Worm (Caenorhabditis elegans) whole organism, mixed stage, embryonic: ENCODE results near the gene C54D10.5.

Experiments
- M03D4.4 ChIP-seq: sonication (generic microtip); optimal IDR thresholded peaks from 2 replicates; lab custom pipeline; 2017; ENCODE audit warnings: mild to moderate bottlenecking, missing genetic modification characterization, missing compliant biosample characterization
- bed-3 ChIP-seq: fragments of 200-800 bp; sonication (Bioruptor generic); optimal IDR thresholded peaks from 3 replicates; lab custom pipeline; 2018; ENCODE audit warnings: mild to moderate bottlenecking, missing genetic modification characterization, moderate library complexity, missing compliant biosample characterization
- blmp-1 ChIP-seq: fragments of 150-350 bp; optimal IDR thresholded peaks from 2 replicates; lab custom pipeline; 2014; ENCODE audit warnings: missing biosample characterization, missing genetic modification characterization
- ceh-39 ChIP-seq: fragments of 150-350 bp; optimal IDR thresholded peaks from 2 replicates; lab custom pipeline; 2014; ENCODE audit warnings: missing biosample characterization, missing genetic modification characterization
- ceh-43 ChIP-seq: fragments of 200-800 bp; sonication (Bioruptor generic); optimal IDR thresholded peaks from 2 replicates; lab custom pipeline; 2018; ENCODE audit warnings: mild to moderate bottlenecking, missing genetic modification characterization, moderate library complexity, missing compliant biosample characterization
- ceh-83 ChIP-seq: fragments of 200-800 bp; sonication (Bioruptor generic); optimal IDR thresholded peaks from 2 replicates; lab custom pipeline; 2018; ENCODE audit warnings: mild to moderate bottlenecking, missing genetic modification characterization, missing compliant biosample characterization
- ces-1 ChIP-seq: fragments of 150-350 bp; optimal IDR thresholded peaks from 2 replicates; lab custom pipeline; 2014; ENCODE audit warnings: missing biosample characterization, missing genetic modification reagents, missing genetic modification characterization
- cnd-1 ChIP-seq: fragments of 200-800 bp; sonication (Bioruptor generic); optimal IDR thresholded peaks from 2 replicates; lab custom pipeline; 2018; ENCODE audit warnings: mild to moderate bottlenecking, missing genetic modification characterization, missing compliant biosample characterization
- drap-1 ChIP-seq: fragments of 200-800 bp; sonication (Bioruptor generic); optimal IDR thresholded peaks from 3 replicates; lab custom pipeline; 2018; ENCODE audit warnings: mild to moderate bottlenecking, missing genetic modification characterization, missing compliant biosample characterization
- elt-1 ChIP-seq: sonication (generic microtip); optimal IDR thresholded peaks from 2 replicates; lab custom pipeline; 2017; ENCODE audit warnings: missing genetic modification characterization, mild to moderate bottlenecking, missing compliant biosample characterization, antibody characterized with exemption, moderate library complexity, borderline replicate concordance; ENCODE audit not compliant: insufficient read depth
- elt-3 ChIP-seq: fragments of 150-350 bp; optimal IDR thresholded peaks from 2 replicates; lab custom pipeline; 2014; ENCODE audit warnings: missing biosample characterization, missing genetic modification characterization
- flh-1 ChIP-seq: fragments of 200-800 bp; sonication (Bioruptor generic); optimal IDR thresholded peaks from 2 replicates; lab custom pipeline; 2018; ENCODE audit warnings: mild to moderate bottlenecking, missing genetic modification characterization, moderate library complexity, missing compliant biosample characterization
- ham-2 ChIP-seq: fragments of 200-800 bp; sonication (Bioruptor generic); optimal IDR thresholded peaks from 2 replicates; lab custom pipeline; 2018; ENCODE audit warnings: mild to moderate bottlenecking, missing genetic modification characterization, missing compliant biosample characterization
- hlh-1 ChIP-seq: fragments of 150-350 bp; optimal IDR thresholded peaks from 2 replicates; lab custom pipeline; 2014; ENCODE audit warnings: missing biosample characterization, missing genetic modification reagents, missing genetic modification characterization
- lin-13 ChIP-seq: fragments of 150-350 bp; optimal IDR thresholded peaks from 2 replicates; lab custom pipeline; 2014; ENCODE audit warnings: missing biosample characterization, missing genetic modification characterization
- lin-32 ChIP-seq: fragments of 200-800 bp; sonication (Bioruptor generic); optimal IDR thresholded peaks from 2 replicates; lab custom pipeline; 2018; ENCODE audit warnings: mild to moderate bottlenecking, missing genetic modification characterization, missing compliant biosample characterization
- lsy-2 ChIP-seq: fragments of 150-350 bp; optimal IDR thresholded peaks from 2 replicates; lab custom pipeline; 2014; ENCODE audit warnings: missing biosample characterization, missing genetic modification characterization
- mab-5 ChIP-seq: fragments of 150-350 bp; optimal IDR thresholded peaks from 2 replicates; lab custom pipeline; 2014; ENCODE audit warnings: missing biosample characterization, missing genetic modification characterization
- mep-1 ChIP-seq: fragments of 150-350 bp; optimal IDR thresholded peaks from 2 replicates; lab custom pipeline; 2017; ENCODE audit warnings: missing biosample characterization, missing genetic modification reagents, missing genetic modification characterization, inconsistent platforms
- mls-2 ChIP-seq: sonication (generic microtip); optimal IDR thresholded peaks from 2 replicates; lab custom pipeline; 2016; ENCODE audit warnings: mild to moderate bottlenecking, missing genetic modification characterization, moderate library complexity, missing compliant biosample characterization
- nhr-12 ChIP-seq: fragments of 150-350 bp; optimal IDR thresholded peaks from 2 replicates; lab custom pipeline; 2014; ENCODE audit warnings: missing biosample characterization, missing genetic modification characterization
- nhr-2 ChIP-seq: fragments of 150-350 bp; optimal IDR thresholded peaks from 2 replicates; lab custom pipeline; 2014; ENCODE audit warnings: missing biosample characterization, missing genetic modification characterization
- nhr-237 ChIP-seq: fragments of 150-350 bp; optimal IDR thresholded peaks from 2 replicates; lab custom pipeline; 2014; ENCODE audit warnings: missing biosample characterization, missing genetic modification characterization
- nhr-28 ChIP-seq: fragments of 150-350 bp; optimal IDR thresholded peaks from 2 replicates; lab custom pipeline; 2014; ENCODE audit warnings: missing biosample characterization, missing genetic modification characterization
- nhr-76 ChIP-seq: sonication (generic microtip); optimal IDR thresholded peaks from 2 replicates; lab custom pipeline; 2017; ENCODE audit warnings: missing biosample characterization, missing genetic modification characterization
- pha-4 ChIP-seq: fragments of 150-350 bp; optimal IDR thresholded peaks from 2 replicates; lab custom pipeline; 2018; ENCODE audit warnings: missing biosample characterization, missing genetic modification reagents, missing genetic modification characterization
- sem-2 ChIP-seq: fragments of 200-800 bp; sonication (Bioruptor generic); optimal IDR thresholded peaks from 2 replicates; lab custom pipeline; 2018; ENCODE audit warnings: mild to moderate bottlenecking, missing genetic modification characterization, missing compliant biosample characterization
- snpc-4 ChIP-seq: fragments of 150-350 bp; optimal IDR thresholded peaks from 2 replicates; lab custom pipeline; 2014; ENCODE audit warnings: missing biosample characterization, missing genetic modification characterization
- sptf-1 ChIP-seq: sonication (generic microtip); optimal IDR thresholded peaks from 2 replicates; lab custom pipeline; 2017; ENCODE audit warnings: mild to moderate bottlenecking, missing genetic modification characterization, moderate library complexity, missing compliant biosample characterization
- tbx-8 ChIP-seq: fragments of 200-800 bp; sonication (Bioruptor generic); optimal IDR thresholded peaks from 2 replicates; lab custom pipeline; 2018; ENCODE audit warnings: mild to moderate bottlenecking, missing genetic modification characterization, moderate library complexity, missing compliant biosample characterization
- unc-120 ChIP-seq: sonication (generic microtip); optimal IDR thresholded peaks from 2 replicates; lab custom pipeline; 2017; ENCODE audit warnings: missing genetic modification characterization, missing compliant biosample characterization; ENCODE audit not compliant: poor library complexity, severe bottlenecking
- unc-39 ChIP-seq: fragments of 150-350 bp; optimal IDR thresholded peaks from 2 replicates; lab custom pipeline; 2014; ENCODE audit warnings: missing biosample characterization, missing genetic modification characterization
- unc-62 ChIP-seq: fragments of 150-350 bp; optimal IDR thresholded peaks from 2 replicates; lab custom pipeline; 2014; ENCODE audit warnings: missing biosample characterization, missing genetic modification reagents, missing genetic modification characterization
- zip-8 ChIP-seq: fragments of 150-350 bp; optimal IDR thresholded peaks from 2 replicates; lab custom pipeline; 2014; ENCODE audit warnings: missing biosample characterization, missing genetic modification characterization
- ztf-11 ChIP-seq: fragments of 150-350 bp; optimal IDR thresholded peaks from 2 replicates; lab custom pipeline; 2014; ENCODE audit warnings: missing biosample characterization, missing genetic modification characterization

The C54D10.5 gene

DNA sequence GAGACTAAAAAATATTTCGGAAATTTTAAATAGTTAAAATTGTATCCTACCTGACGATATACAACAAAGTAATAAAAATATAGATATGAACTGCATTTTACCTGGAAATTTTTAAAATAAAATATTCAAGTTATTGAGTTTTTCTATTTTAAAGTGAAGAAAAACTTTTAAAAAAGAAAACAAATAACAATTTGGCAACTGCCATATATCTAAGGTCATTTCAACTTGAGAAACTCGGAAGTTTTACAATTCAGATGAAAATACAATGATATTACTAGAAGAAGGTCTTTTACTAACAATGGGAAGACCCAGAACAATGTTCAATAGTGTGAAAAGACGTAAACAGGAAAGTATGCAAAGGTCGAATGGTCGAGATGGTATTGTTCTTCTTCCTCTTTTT lies 20.8 kb downstream of the C54D10.5 start, which contains the start of gene C54D10.10:
TSS of gene C54D10.10 (minus strand) at position 101 of the 400 bp plus-strand sequence.
- no peak for TF ChIP-seq drap-1 (GFP tag; lab: Kevin White, UChicago)

DNA sequence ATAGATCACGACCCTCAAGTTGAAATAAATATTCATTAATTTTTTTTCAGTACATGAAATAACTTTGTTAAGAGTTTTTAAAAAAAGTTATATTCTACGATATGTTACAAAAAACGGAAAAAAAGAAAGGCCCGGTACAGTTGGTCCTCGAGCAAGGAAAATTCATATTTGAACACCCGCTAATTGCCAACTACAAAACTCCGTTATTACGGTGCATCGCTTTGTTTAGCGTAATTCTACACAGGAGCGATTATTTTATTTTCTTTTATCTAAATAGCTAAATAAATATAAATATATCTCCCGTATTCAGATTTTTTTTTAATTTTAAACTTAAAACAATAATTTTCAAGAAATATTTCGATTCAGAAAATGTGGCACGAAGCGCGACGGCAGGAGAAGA lies 21.3 kb downstream of the C54D10.5 start, which contains the start of gene F28C1.1:
TSS of gene F28C1.1 (plus strand) at position 365 of the 400 bp plus-strand sequence.
- TF ChIP-seq lsy-2 (tag; lab: Kevin White, UChicago) (peak; percentile 20), M03D4.4 (tag; lab: Kevin White, UChicago) (no peak), tbx-8 (GFP tag; lab: Kevin White, UChicago) (no peak), sptf-1 (tag; lab: Kevin White, UChicago) (no peak), ces-1 (peak; percentile 53)

DNA sequence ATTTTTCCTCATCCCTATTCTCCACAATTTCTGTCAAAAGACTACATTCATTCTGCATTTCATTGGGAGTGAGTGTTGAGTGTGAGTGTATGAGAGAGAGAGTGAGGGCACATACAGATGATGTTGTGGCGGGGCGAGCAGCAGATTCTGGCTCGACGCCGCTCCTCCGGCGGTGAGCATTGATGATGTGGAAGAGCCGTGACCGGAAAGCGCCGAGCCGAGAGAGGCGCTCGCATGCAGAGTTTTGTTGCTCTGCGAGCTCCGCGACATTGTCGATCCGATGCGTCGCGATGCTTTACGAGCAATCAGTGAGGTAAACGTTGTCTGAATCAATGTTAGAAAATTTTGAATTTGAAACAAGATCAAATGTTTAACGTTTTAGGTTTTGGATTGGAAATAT lies 26.6 kb downstream of the C54D10.5 start:
- TF ChIP-seq blmp-1 (tag; lab: Kevin White, UChicago) (no peak), mab-5 (no peak), zip-8 (no peak), hlh-1 (tag; lab: Kevin White, UChicago) (no peak), lin-13 (no peak), nhr-12 (tag; lab: Kevin White, UChicago) (no peak), nhr-76 (tag; lab: Kevin White, UChicago) (no peak), ceh-39 (no peak), ceh-43 (no peak), sptf-1 (tag; lab: Kevin White, UChicago) (no peak), sem-2 (no peak), elt-1 (tag; lab: Kevin White, UChicago) (no peak), snpc-4 (tag; lab: Kevin White, UChicago) (no peak), mep-1 (tag; lab: Kevin White, UChicago) (no peak), nhr-28 (tag; lab: Kevin White, UChicago) (no peak)

DNA sequence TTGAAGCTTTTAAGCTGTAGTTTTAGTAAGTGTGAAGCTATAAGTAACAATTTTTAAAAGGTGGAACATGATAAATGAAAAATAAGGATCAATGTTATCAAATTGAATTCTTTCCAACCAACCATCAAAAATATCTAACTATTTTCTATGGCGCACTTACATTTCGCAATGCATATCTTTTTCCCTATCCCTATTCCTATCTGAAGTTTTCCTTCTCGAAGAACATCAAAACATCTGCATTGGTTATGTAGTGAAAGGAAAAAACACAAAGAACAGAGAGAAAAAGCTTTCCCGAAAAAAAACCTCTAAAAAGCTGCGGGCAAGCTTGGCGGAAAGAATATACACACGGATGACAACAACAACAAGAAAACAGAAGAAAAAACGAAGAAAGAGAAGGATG lies 31.4 kb downstream of the C54D10.5 start:
- TF ChIP-seq mab-5 (no peak), unc-39 (tag; lab: Kevin White, UChicago) (no peak), sem-2 (no peak), ceh-83 (no peak), ceh-39 (no peak), drap-1 (GFP tag; lab: Kevin White, UChicago) (no peak), zip-8 (no peak), lin-32 (no peak), nhr-2 (tag; lab: Kevin White, UChicago) (no peak), flh-1 (GFP tag; lab: Kevin White, UChicago) (no peak), sptf-1 (tag; lab: Kevin White, UChicago) (no peak), hlh-1 (tag; lab: Kevin White, UChicago) (no peak), M03D4.4 (tag; lab: Kevin White, UChicago) (no peak), snpc-4 (tag; lab: Kevin White, UChicago) (no peak), nhr-28 (tag; lab: Kevin White, UChicago) (no peak), nhr-237 (tag; lab: Kevin White, UChicago) (no peak), cnd-1 (no peak), unc-120 (tag; lab: Kevin White, UChicago) (no peak)

DNA sequence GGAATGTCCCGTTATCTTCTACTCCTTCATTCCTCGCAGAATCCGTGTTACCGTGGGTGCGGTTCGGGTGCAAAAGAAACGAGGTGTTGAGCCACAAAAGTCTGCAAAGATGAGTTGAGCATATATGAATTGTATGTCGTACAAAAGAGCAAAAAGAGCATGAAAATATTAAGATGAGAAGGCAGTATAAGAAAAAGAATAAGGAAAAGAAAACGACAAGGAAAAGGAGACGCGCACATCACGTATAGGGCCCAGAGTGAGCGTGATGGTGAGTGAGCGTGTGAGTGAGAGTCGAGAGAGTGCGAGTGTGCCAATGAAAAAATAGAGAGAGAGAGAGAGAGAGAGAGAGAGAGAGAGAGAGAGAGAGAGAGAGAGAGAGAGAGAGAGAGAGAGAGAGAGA lies 33.8 kb downstream of the C54D10.5 start, which contains the start of gene egl-10:
TSS of gene egl-10 (minus strand) at position 101 of the 400 bp plus-strand sequence.
- TF ChIP-seq nhr-76 (tag; lab: Kevin White, UChicago) (no peak), sptf-1 (tag; lab: Kevin White, UChicago) (no peak), bed-3 (GFP tag; lab: Kevin White, UChicago) (no peak), mls-2 (tag; lab: Kevin White, UChicago) (no peak), cnd-1 (peak; percentile 6)

DNA sequence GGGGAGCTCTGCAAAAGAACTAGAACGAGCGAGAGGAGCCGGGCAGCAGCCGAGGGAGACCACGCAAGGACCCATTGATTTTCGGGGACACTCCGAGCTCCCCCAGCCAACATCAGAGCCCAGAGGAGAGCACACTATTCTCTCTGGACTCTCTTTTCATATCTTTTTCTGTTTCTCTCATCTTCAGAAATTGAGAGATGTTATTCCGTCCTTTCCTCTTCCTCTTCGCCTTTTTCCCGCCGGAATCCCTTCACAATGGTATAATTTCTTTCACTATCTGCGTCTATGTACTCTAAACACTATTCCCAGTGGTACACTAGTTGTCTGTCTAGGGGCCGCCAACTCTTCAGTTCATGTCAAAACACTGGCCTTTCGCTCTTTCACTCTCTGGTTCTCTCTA lies 36.3 kb downstream of the C54D10.5 start:
- TF ChIP-seq unc-39 (tag; lab: Kevin White, UChicago) (peak; percentile 18), hlh-1 (tag; lab: Kevin White, UChicago) (peak; percentile 49), nhr-28 (tag; lab: Kevin White, UChicago) (no peak), unc-62 (peak; percentile 93), ceh-83 (no peak), blmp-1 (tag; lab: Kevin White, UChicago) (no peak), ces-1 (peak; percentile 83), zip-8 (no peak), sptf-1 (tag; lab: Kevin White, UChicago) (peak; percentile 26), pha-4 (tag; lab: Kevin White, UChicago) (peak; percentile 62), ztf-11 (tag; lab: Kevin White, UChicago) (peak; percentile 61), mep-1 (tag; lab: Kevin White, UChicago) (peak; percentile 66), unc-120 (tag; lab: Kevin White, UChicago) (peak; percentile 87), M03D4.4 (tag; lab: Kevin White, UChicago) (peak; percentile 38), mls-2 (tag; lab: Kevin White, UChicago) (peak; percentile 25), ham-2 (GFP tag; lab: Kevin White, UChicago) (no peak), drap-1 (GFP tag; lab: Kevin White, UChicago) (peak; percentile 1), flh-1 (GFP tag; lab: Kevin White, UChicago) (no peak), tbx-8 (GFP tag; lab: Kevin White, UChicago) (no peak), nhr-237 (tag; lab: Kevin White, UChicago) (no peak), elt-3 (tag; lab: Kevin White, UChicago) (no peak), lsy-2 (tag; lab: Kevin White, UChicago) (peak; percentile 20), elt-1 (tag; lab: Kevin White, UChicago) (no peak), nhr-76 (tag; lab: Kevin White, UChicago) (no peak), lin-13 (no peak)
